Fruit fly (Drosophila melanogaster): ENCODE measurements around the gene Atac1.

Atac1 gene

DNA sequence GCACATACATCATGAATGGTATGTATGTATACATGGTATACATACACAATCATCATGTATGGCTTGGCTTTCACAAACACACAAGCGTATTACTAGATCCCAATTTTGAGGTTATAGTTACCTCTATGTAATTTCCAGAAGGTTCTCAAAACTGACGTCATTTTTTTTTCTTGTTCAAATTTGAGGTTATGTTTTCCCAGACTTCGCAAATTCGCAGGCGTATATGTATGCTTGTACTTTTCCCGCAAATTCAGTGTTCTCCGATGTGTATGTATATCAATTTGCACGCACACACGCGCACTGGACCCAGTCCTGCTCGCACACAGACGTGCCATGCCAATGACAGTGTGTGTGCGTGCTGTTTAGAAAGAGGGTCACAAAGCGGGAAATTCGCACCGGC lies 6.2 kb upstream of the Atac1 start (continued):
- no peak for TF ChIP-seq lmd (GFP tag; IDR thresholded peaks at IDR 0.05)
- no peak for TF ChIP-seq bcd (GFP tag; optimal IDR thresholded peaks at IDR 0.05)
- no peak for TF ChIP-seq Dip2 (GFP tag; IDR thresholded peaks at IDR 0.05)
- TF ChIP-seq Elba2 (GFP tag; optimal IDR thresholded peaks at IDR 0.05): no peak
- no peak for TF ChIP-seq onecut (GFP tag; IDR thresholded peaks at IDR 0.05)
- no peak for TF ChIP-seq sob (GFP tag; IDR thresholded peaks at IDR 0.05)
- TF ChIP-seq odd (GFP tag; optimal IDR thresholded peaks at IDR 0.05): no peak
- TF ChIP-seq CG10267 (tag; optimal IDR thresholded peaks at IDR 0.05): no peak
- TF ChIP-seq gt (GFP tag; IDR thresholded peaks at IDR 0.05): no peak
- TF ChIP-seq CG4820 (GFP tag; optimal IDR thresholded peaks at IDR 0.05): no peak
- TF ChIP-seq CG15479 (GFP tag; optimal IDR thresholded peaks at IDR 0.05): peak; percentile 71
- no peak for TF ChIP-seq ci (GFP tag; IDR thresholded peaks at IDR 0.05)
- TF ChIP-seq cas (GFP tag; IDR thresholded peaks at IDR 0.05): no peak
- no peak for TF ChIP-seq CG10654 (GFP tag; optimal IDR thresholded peaks at IDR 0.05)
- TF ChIP-seq CG6791 (GFP tag; IDR thresholded peaks at IDR 0.05; ENCODE audit: partially characterized antibody): peak; percentile 68
- no peak for TF ChIP-seq Sry-δ (GFP tag; optimal IDR thresholded peaks at IDR 0.05)
- TF ChIP-seq Nf-YB (GFP tag; optimal IDR thresholded peaks at IDR 0.05): no peak
- no peak for TF ChIP-seq Doc2 (GFP tag; IDR thresholded peaks at IDR 0.05)
- no peak for TF ChIP-seq CG6254 (GFP tag; optimal IDR thresholded peaks at IDR 0.05)
- TF ChIP-seq maf-S (GFP tag; optimal IDR thresholded peaks at IDR 0.05): no peak
- no peak for TF ChIP-seq Usf (GFP tag; optimal IDR thresholded peaks at IDR 0.05)
- no peak for TF ChIP-seq Gsc (GFP tag; IDR thresholded peaks at IDR 0.05)
- peak; percentile 12 for TF ChIP-seq wek (GFP tag; optimal IDR thresholded peaks at IDR 0.05)
- TF ChIP-seq btn (GFP tag; optimal IDR thresholded peaks at IDR 0.05): no peak
- no peak for TF ChIP-seq kah (GFP tag; optimal IDR thresholded peaks at IDR 0.05)
- no peak for TF ChIP-seq stwl (tag; optimal IDR thresholded peaks at IDR 0.05)
- no peak for TF ChIP-seq CG8281 (tag; optimal IDR thresholded peaks at IDR 0.05)
- TF ChIP-seq Meics (GFP tag; optimal IDR thresholded peaks at IDR 0.05): no peak
- TF ChIP-seq CG11504 (tag; optimal IDR thresholded peaks at IDR 0.05): no peak
- TF ChIP-seq mirr (GFP tag; optimal IDR thresholded peaks at IDR 0.05): no peak
- TF ChIP-seq bbx (GFP tag; IDR thresholded peaks at IDR 0.05; ENCODE audit: partially characterized antibody): no peak
- TF ChIP-seq CG7987 (GFP tag; optimal IDR thresholded peaks at IDR 0.05): no peak
- TF ChIP-seq amos (GFP tag; IDR thresholded peaks at IDR 0.05; ENCODE audit: partially characterized antibody): no peak
- TF ChIP-seq peb (GFP tag; IDR thresholded peaks at IDR 0.05): no peak
- no peak for TF ChIP-seq CG15514 (GFP tag; optimal IDR thresholded peaks at IDR 0.05)
- no peak for TF ChIP-seq CG1233 (GFP tag; optimal IDR thresholded peaks at IDR 0.05)
- TF ChIP-seq gsb-n (tag; optimal IDR thresholded peaks at IDR 0.05): no peak
- no peak for TF ChIP-seq CG5245 (GFP tag; optimal IDR thresholded peaks at IDR 0.05)
- TF ChIP-seq CG9609 (GFP tag; optimal IDR thresholded peaks at IDR 0.05): no peak
- no peak for TF ChIP-seq CG31365 (tag; optimal IDR thresholded peaks at IDR 0.05)
- no peak for TF ChIP-seq pho (GFP tag; optimal IDR thresholded peaks at IDR 0.05)
- no peak for TF ChIP-seq Hr3 (GFP tag; optimal IDR thresholded peaks at IDR 0.05)
- no peak for TF ChIP-seq vnd (GFP tag; IDR thresholded peaks at IDR 0.05; ENCODE audit: partially characterized antibody)
- no peak for TF ChIP-seq CG1024 (GFP tag; IDR thresholded peaks at IDR 0.05)
- TF ChIP-seq CG4707 (GFP tag; optimal IDR thresholded peaks at IDR 0.05): no peak
- no peak for TF ChIP-seq Dll (GFP tag; IDR thresholded peaks at IDR 0.05; ENCODE audit: partially characterized antibody)
- TF ChIP-seq ewg (GFP tag; optimal IDR thresholded peaks at IDR 0.05): peak; percentile 85
- TF ChIP-seq CG11085 (GFP tag; IDR thresholded peaks at IDR 0.05): no peak
- peak; percentile 63 for TF ChIP-seq CG13894 (tag; optimal IDR thresholded peaks at IDR 0.05)
- TF ChIP-seq Vsx1 (GFP tag; optimal IDR thresholded peaks at IDR 0.05): no peak
- TF ChIP-seq CG4730 (GFP tag; IDR thresholded peaks at IDR 0.05): no peak
- no peak for TF ChIP-seq toy (GFP tag; IDR thresholded peaks at IDR 0.05)
